Worm (Caenorhabditis elegans) whole organism, L2 larva: ENCODE data around the gene cwp-1.

ENCODE experiments used
- C34F6.9 ChIP-seq: fragments of 150-350 bp; optimal IDR thresholded peaks from 2 replicates; lab custom pipeline; 2014; ENCODE audit warnings: missing biosample characterization, missing genetic modification characterization
- ceh-16 ChIP-seq: fragments of 150-350 bp; optimal IDR thresholded peaks from 2 replicates; lab custom pipeline; 2014; ENCODE audit warnings: missing biosample characterization, missing genetic modification characterization
- elt-3 ChIP-seq: sonication (generic microtip); optimal IDR thresholded peaks from 2 replicates; lab custom pipeline; 2017; ENCODE audit warnings: missing biosample characterization, missing genetic modification characterization
- fos-1 ChIP-seq: fragments of 150-350 bp; optimal IDR thresholded peaks from 2 replicates; lab custom pipeline; 2014; ENCODE audit warnings: missing biosample characterization, missing genetic modification characterization
- lin-13 ChIP-seq: fragments of 150-350 bp; optimal IDR thresholded peaks from 2 replicates; lab custom pipeline; 2014; ENCODE audit warnings: missing biosample characterization, missing genetic modification reagents, missing genetic modification characterization
- snpc-4 ChIP-seq: fragments of 150-350 bp; optimal IDR thresholded peaks from 2 replicates; lab custom pipeline; 2014; ENCODE audit warnings: missing biosample characterization, missing genetic modification characterization
- unc-62 ChIP-seq: fragments of 150-350 bp; optimal IDR thresholded peaks from 2 replicates; lab custom pipeline; 2014; ENCODE audit warnings: missing biosample characterization, missing genetic modification reagents, missing genetic modification characterization

DNA sequence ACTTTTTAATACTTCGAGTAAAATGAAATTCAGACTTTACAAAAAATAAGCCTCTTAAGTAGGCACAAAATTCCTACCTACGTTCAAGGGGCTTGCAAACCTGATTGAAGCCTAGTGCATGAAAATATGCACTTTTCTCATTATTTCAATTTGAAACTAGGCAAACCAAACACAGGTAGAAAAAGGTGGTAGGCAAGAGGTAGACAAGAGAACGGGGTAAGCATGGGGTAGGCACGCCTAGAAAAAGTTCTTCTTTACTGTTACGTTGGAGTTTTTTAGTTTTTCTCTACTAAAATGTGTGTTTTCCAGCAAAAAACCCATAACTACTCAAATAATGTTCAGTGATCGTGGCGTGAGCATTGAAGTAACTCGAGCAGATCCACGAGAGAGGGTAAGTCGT is 10.1 kb upstream of the cwp-1 start, which contains the start of gene nex-4:
- TF ChIP-seq lin-13 (GFP tag; lab: Kevin White, UChicago), result no peak
- TF ChIP-seq snpc-4 (tag; lab: Kevin White, UChicago), result no peak
- no peak for TF ChIP-seq C34F6.9 (tag; lab: Kevin White, UChicago)
- TF ChIP-seq unc-62 (GFP tag; lab: Kevin White, UChicago), result no peak
- TF ChIP-seq fos-1, result no peak
- TF ChIP-seq elt-3, result no peak
- TF ChIP-seq ceh-16 (tag; lab: Kevin White, UChicago), result no peak
